Worm (Caenorhabditis elegans): ENCODE results near the gene K08H10.6.
"Not testable (repeated sequence)": the region's sequence is repeated elsewhere in the genome, so short reads cannot be mapped to it uniquely, and the experiment has no call there.

K08H10.6 gene

ce11 chrV:9980731-9981483 is 14.8 kb downstream of the K08H10.6 start, which contains the start of the genes ruvb-1 and tofu-1 (continued):
- TF ChIP-seq dmd-9 (GFP tag; IDR thresholded peaks at IDR 0.05): peak; percentile 73
- peak; percentile 78 for TF ChIP-seq egl-43 (GFP tag; IDR thresholded peaks at IDR 0.05)
- peak; percentile 56 for TF ChIP-seq spr-1 (tag; optimal IDR thresholded peaks at IDR 0.05)
- TF ChIP-seq dmd-6 (GFP tag; IDR thresholded peaks at IDR 0.05): peak; percentile 76
- peak; percentile 78 for TF ChIP-seq rbr-2 (tag; optimal IDR thresholded peaks at IDR 0.05)
- peak; percentile 35 for TF ChIP-seq ztf-7 (tag; optimal IDR thresholded peaks at IDR 0.05)
- peak; percentile 74 for TF ChIP-seq madf-9 (GFP tag; conservative IDR thresholded peaks at IDR 0.05)
- TF ChIP-seq ceh-20 (GFP tag; IDR thresholded peaks at IDR 0.05): peak; percentile 81
- TF ChIP-seq saeg-2 (GFP tag; IDR thresholded peaks at IDR 0.05): 0 out of 2 replicates have a peak, but pooled peaks have one; percentile 33
- peak in 1 of 2 experiments; percentile 48 for TF ChIP-seq unc-62 (GFP tag; optimal IDR thresholded peaks at IDR 0.05 in 1 of 2)
- TF ChIP-seq unc-62 (tag; optimal IDR thresholded peaks at IDR 0.05): not testable (repeated sequence)
- TF ChIP-seq tra-1 (GFP tag; IDR thresholded peaks at IDR 0.05): peak; percentile 82
- TF ChIP-seq ctbp-1 (GFP tag; IDR thresholded peaks at IDR 0.05): peak; percentile 71
- peak; percentile 66 for TF ChIP-seq T20F7.1 (GFP tag; optimal IDR thresholded peaks at IDR 0.05)
- peak; percentile 72; the same call in 1 of the 2 replicates for TF ChIP-seq zfp-3 (GFP tag; conservative IDR thresholded peaks at IDR 0.05)
- peak; percentile 85 for TF ChIP-seq T26A8.4 (GFP tag; IDR thresholded peaks at IDR 0.05)

- TF ChIP-seq ztf-7 (tag; optimal IDR thresholded peaks at IDR 0.05): no peak
- TF ChIP-seq unc-130 (GFP tag; optimal IDR thresholded peaks at IDR 0.05): peak; percentile 11
- TF ChIP-seq mep-1 (tag; optimal IDR thresholded peaks at IDR 0.05): peak; percentile 20
- peak; percentile 29; the same call in 1 of the 2 replicates for TF ChIP-seq set-16 (GFP tag; IDR thresholded peaks at IDR 0.05)
- TF ChIP-seq lin-38 (GFP tag; IDR thresholded peaks at IDR 0.05): peak; percentile 52
- 0 out of 2 replicates have a peak, but pooled peaks have one; percentile 25 for TF ChIP-seq arid-1 (GFP tag; conservative IDR thresholded peaks at IDR 0.05)
- no peak for TF ChIP-seq Y105C5A.15 (GFP tag; IDR thresholded peaks at IDR 0.05)
- TF ChIP-seq dve-1 (tag; optimal IDR thresholded peaks at IDR 0.05; ENCODE audit: insufficient read depth): no peak
- 0 out of 2 replicates have a peak, but pooled peaks have one; percentile 15 for TF ChIP-seq hmg-1.1 (GFP tag; IDR thresholded peaks at IDR 0.05)
- TF ChIP-seq egl-43 (GFP tag; IDR thresholded peaks at IDR 0.05): peak; percentile 65; the same call in 1 of the 2 replicates
- TF ChIP-seq lin-15B (tag; optimal IDR thresholded peaks at IDR 0.05): no peak
- TF ChIP-seq lsy-2 (tag; optimal IDR thresholded peaks at IDR 0.05): peak in 1 of 2 experiments; percentile 41
- peak; percentile 24 for TF ChIP-seq aha-1 (tag)
- TF ChIP-seq rbr-2 (tag; optimal IDR thresholded peaks at IDR 0.05): peak; percentile 65
- 0 out of 2 replicates have a peak, but pooled peaks have one; percentile 21 for TF ChIP-seq pha-4 (GFP tag; IDR thresholded peaks at IDR 0.05)
- no peak for TF ChIP-seq pha-4 (tag; optimal IDR thresholded peaks at IDR 0.05)
- 0 out of 2 replicates have a peak, but pooled peaks have one; percentile 35 for TF ChIP-seq ctbp-1 (GFP tag; IDR thresholded peaks at IDR 0.05)
- 0 out of 2 replicates have a peak, but pooled peaks have one; percentile 11 for TF ChIP-seq Y48G9A.11 (GFP tag; IDR thresholded peaks at IDR 0.05)
Measured at ce11 chrV:9978425-9978824, 17.3 kb downstream of the K08H10.6 start.

ce11 chrV:9977211-9977610 is 18.5 kb downstream of the K08H10.6 start:
- no peak for TF ChIP-seq madf-9 (GFP tag; conservative IDR thresholded peaks at IDR 0.05)
- no peak for TF ChIP-seq F10B5.3 (tag; optimal IDR thresholded peaks at IDR 0.05)
- TF ChIP-seq dve-1 (tag; optimal IDR thresholded peaks at IDR 0.05; ENCODE audit: insufficient read depth): no peak
- TF ChIP-seq gei-8 (GFP tag; optimal IDR thresholded peaks at IDR 0.05): no peak
- TF ChIP-seq lir-3 (tag; optimal IDR thresholded peaks at IDR 0.05): no peak
- no peak for TF ChIP-seq madf-5 (GFP tag; IDR thresholded peaks at IDR 0.05)
- TF ChIP-seq Y105C5A.15 (GFP tag; IDR thresholded peaks at IDR 0.05): no peak
- TF ChIP-seq vab-7 (GFP tag; IDR thresholded peaks at IDR 0.05): no peak
- TF ChIP-seq spr-3 (GFP tag; optimal IDR thresholded peaks at IDR 0.05): no peak
- no peak for TF ChIP-seq Y48G9A.11 (GFP tag; IDR thresholded peaks at IDR 0.05)
- no peak for TF ChIP-seq rbr-2 (tag; optimal IDR thresholded peaks at IDR 0.05)
- TF ChIP-seq ceh-20 (GFP tag; IDR thresholded peaks at IDR 0.05): no peak
- no peak for TF ChIP-seq tra-1 (GFP tag; IDR thresholded peaks at IDR 0.05)
